Fruit fly (Drosophila melanogaster): ENCODE measurements around the gene TotF.
A peak's percentile ranks its signal among the peaks of the same experiment; 100 is the strongest.

Gene TotF

DNA sequence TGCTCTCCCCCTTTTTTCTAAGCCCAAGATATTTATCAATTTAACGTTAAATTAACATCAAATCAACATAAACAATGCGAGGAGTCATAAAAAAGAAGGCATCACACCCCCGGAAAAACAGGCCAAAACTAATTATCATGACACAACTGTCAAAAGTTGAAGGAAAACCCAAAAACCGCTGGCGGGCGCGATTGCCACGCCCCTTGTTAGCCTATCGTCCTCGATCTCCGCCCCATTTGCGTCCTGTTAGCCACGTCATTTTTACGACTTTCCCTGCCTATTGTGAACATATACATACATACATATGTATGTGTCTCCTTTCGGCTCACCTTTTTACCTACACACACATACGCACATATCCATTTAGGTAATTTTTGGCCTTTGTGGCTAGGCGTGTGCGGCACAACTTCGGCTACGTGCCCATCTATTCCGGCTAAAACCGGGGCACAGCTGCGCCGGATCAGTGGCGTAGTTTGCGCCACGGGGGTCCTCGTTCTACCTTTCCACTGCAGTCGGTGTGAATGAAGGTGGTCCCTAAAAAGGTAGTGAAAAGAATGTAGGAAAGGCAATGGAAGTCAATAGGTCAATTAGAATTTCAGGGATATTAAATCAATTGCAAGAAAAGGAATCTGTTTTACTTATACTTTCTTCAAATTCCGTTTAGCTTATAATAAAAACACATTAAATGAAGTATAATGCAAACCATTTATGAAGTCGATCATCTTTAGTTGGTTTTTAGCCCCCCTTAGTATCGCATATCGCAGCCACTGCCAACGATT is 45.4 kb downstream of the TotF start (continued):
- 0 out of 2 replicates have a peak, but pooled peaks have one; percentile 8 for TF ChIP-seq E2f2 (GFP tag; IDR thresholded peaks at IDR 0.05)
- peak; percentile 71 for TF ChIP-seq CG11504 (tag; optimal IDR thresholded peaks at IDR 0.05)
- TF ChIP-seq cad (GFP tag; optimal IDR thresholded peaks at IDR 0.05): peak; percentile 73
- TF ChIP-seq nau (GFP tag; optimal IDR thresholded peaks at IDR 0.05): peak; percentile 39
- TF ChIP-seq CG13894 (tag; optimal IDR thresholded peaks at IDR 0.05): no peak
- TF ChIP-seq disco-r (GFP tag; optimal IDR thresholded peaks at IDR 0.05): peak; percentile 27
- peak; percentile 4 for TF ChIP-seq CG18764 (GFP tag; optimal IDR thresholded peaks at IDR 0.05)
- TF ChIP-seq Asciz (GFP tag; optimal IDR thresholded peaks at IDR 0.05): peak; percentile 6
- TF ChIP-seq bab2 (GFP tag; optimal IDR thresholded peaks at IDR 0.05): peak; percentile 40
- TF ChIP-seq row (GFP tag; IDR thresholded peaks at IDR 0.05): peak; percentile 46
- 0 out of 3 replicates have a peak, but pooled peaks have one; percentile 13 for TF ChIP-seq Mrtf (GFP tag; IDR thresholded peaks at IDR 0.05)
- no peak for TF ChIP-seq psq (GFP tag; optimal IDR thresholded peaks at IDR 0.05)
- peak; percentile 58; the same call in 1 of the 3 replicates for TF ChIP-seq so (GFP tag; IDR thresholded peaks at IDR 0.05)
- no peak for TF ChIP-seq E2f1 (GFP tag; IDR thresholded peaks at IDR 0.05)
- TF ChIP-seq CG1233 (GFP tag; optimal IDR thresholded peaks at IDR 0.05): peak; percentile 31
- 0 out of 3 replicates have a peak, but pooled peaks have one; percentile 30 for TF ChIP-seq CG6175 (GFP tag; IDR thresholded peaks at IDR 0.05)
- peak; percentile 50 for TF ChIP-seq Sox102F (GFP tag; optimal IDR thresholded peaks at IDR 0.05)
- TF ChIP-seq CG7963 (GFP tag; IDR thresholded peaks at IDR 0.05; ENCODE audit: partially characterized antibody): no peak
- peak; percentile 58 for TF ChIP-seq twi (tag; optimal IDR thresholded peaks at IDR 0.05)
- 0 out of 2 replicates have a peak, but pooled peaks have one; percentile 30 for TF ChIP-seq esg (GFP tag; conservative IDR thresholded peaks at IDR 0.05)
- TF ChIP-seq Lhr (GFP tag; optimal IDR thresholded peaks at IDR 0.05): peak; percentile 16
- no peak for TF ChIP-seq CG8089 (GFP tag; optimal IDR thresholded peaks at IDR 0.05)
- TF ChIP-seq Fer3 (tag; optimal IDR thresholded peaks at IDR 0.05): peak; percentile 14
- peak; percentile 61 for TF ChIP-seq CG10979 (tag; optimal IDR thresholded peaks at IDR 0.05)
- peak; percentile 78 for TF ChIP-seq Elba2 (GFP tag; optimal IDR thresholded peaks at IDR 0.05)
- TF ChIP-seq CG11398 (GFP tag; optimal IDR thresholded peaks at IDR 0.05): peak; percentile 53
- TF ChIP-seq CG14014 (GFP tag; IDR thresholded peaks at IDR 0.05): no peak
- TF ChIP-seq btn (GFP tag; optimal IDR thresholded peaks at IDR 0.05): no peak
- 0 out of 3 replicates have a peak, but pooled peaks have one; percentile 20 for TF ChIP-seq CG34422 (GFP tag; IDR thresholded peaks at IDR 0.05)
- peak; percentile 7 for TF ChIP-seq CG13624 (GFP tag; optimal IDR thresholded peaks at IDR 0.05)
- peak; percentile 31 for TF ChIP-seq lab (GFP tag; optimal IDR thresholded peaks at IDR 0.05)
- peak; percentile 51 for TF ChIP-seq Meics (GFP tag; optimal IDR thresholded peaks at IDR 0.05)
- peak; percentile 9 for TF ChIP-seq trem (tag; optimal IDR thresholded peaks at IDR 0.05)
- peak; percentile 59 for TF ChIP-seq CG10209 (GFP tag; optimal IDR thresholded peaks at IDR 0.05)
- peak; percentile 27 for TF ChIP-seq HLH54F (GFP tag; optimal IDR thresholded peaks at IDR 0.05)
- peak; percentile 11 for TF ChIP-seq CG17186 (GFP tag; optimal IDR thresholded peaks at IDR 0.05)
- no peak for TF ChIP-seq CG34224 (GFP tag; IDR thresholded peaks at IDR 0.05; ENCODE audit: partially characterized antibody)
- peak; percentile 21 for TF ChIP-seq jing (GFP tag; optimal IDR thresholded peaks at IDR 0.05)
- TF ChIP-seq Ada2b (GFP tag; IDR thresholded peaks at IDR 0.05): 0 out of 2 replicates have a peak, but pooled peaks have one; percentile 16
- no peak for TF ChIP-seq onecut (GFP tag; IDR thresholded peaks at IDR 0.05)
- TF ChIP-seq CG11560 (tag; IDR thresholded peaks at IDR 0.05): no peak
- peak; percentile 47 for TF ChIP-seq CG14710 (tag; optimal IDR thresholded peaks at IDR 0.05)
- TF ChIP-seq zfh2 (GFP tag; optimal IDR thresholded peaks at IDR 0.05): peak; percentile 28
- TF ChIP-seq Rfx (GFP tag; IDR thresholded peaks at IDR 0.05): peak; percentile 44; the same call in 1 of the 2 replicates
- TF ChIP-seq CoRest (tag; optimal IDR thresholded peaks at IDR 0.05): peak; percentile 65
- no peak for TF ChIP-seq Doc2 (GFP tag; IDR thresholded peaks at IDR 0.05)
- TF ChIP-seq ac (GFP tag; optimal IDR thresholded peaks at IDR 0.05): peak; percentile 76
- TF ChIP-seq pnt (GFP tag; optimal IDR thresholded peaks at IDR 0.05): peak; percentile 58
- TF ChIP-seq sima (GFP tag; optimal IDR thresholded peaks at IDR 0.05): no peak

All from whole organism, embryonic.